Fruit fly (Drosophila melanogaster) whole organism, adult: ENCODE results near the gene CG17027.

Experiments
- CG12768 ChIP-seq: fragments of 200-800 bp; sonication (Bioruptor generic); optimal IDR thresholded peaks from 2 replicates; lab custom pipeline; 2017; ENCODE audit warnings: missing biosample characterization, missing genetic modification characterization, mild to moderate bottlenecking, moderate library complexity, missing genetic modification reagents
- CG7045 ChIP-seq: fragments of 200-800 bp; sonication (Bioruptor generic); optimal IDR thresholded peaks from 2 replicates; lab custom pipeline; 2017; ENCODE audit warnings: missing biosample characterization, mild to moderate bottlenecking, missing genetic modification characterization
- Clk ChIP-seq: fragments of 200-800 bp; sonication (Bioruptor generic); optimal IDR thresholded peaks from 2 replicates; lab custom pipeline; 2017; ENCODE audit warnings: missing biosample characterization, missing genetic modification characterization
- Hr96 ChIP-seq: fragments of 200-800 bp; sonication (Bioruptor generic); optimal IDR thresholded peaks from 2 replicates; lab custom pipeline; 2016; ENCODE audit warnings: missing biosample characterization, missing genetic modification characterization
- cic ChIP-seq: fragments of 200-800 bp; sonication (Bioruptor generic); optimal IDR thresholded peaks from 2 replicates; lab custom pipeline; 2017; ENCODE audit warnings: missing biosample characterization, mild to moderate bottlenecking, missing genetic modification characterization, moderate library complexity
- cnc ChIP-seq, 2 experiments: fragments of >200 bp; optimal IDR thresholded peaks; 2 replicates each; lab custom pipeline; 2017
- kay ChIP-seq: fragments of 200-800 bp; sonication (Bioruptor generic); peaks from one replicate; lab custom pipeline; 2016; ENCODE audit warnings: missing biosample characterization, missing genetic modification characterization, borderline replicate concordance
- ovo ChIP-seq: fragments of 200-800 bp; sonication (Bioruptor generic); optimal IDR thresholded peaks from 2 replicates; lab custom pipeline; 2016; ENCODE audit warnings: missing biosample characterization, missing genetic modification characterization
- tj ChIP-seq: fragments of 200-800 bp; sonication (Bioruptor generic); optimal IDR thresholded peaks from 3 replicates; lab custom pipeline; 2017; ENCODE audit warnings: missing biosample characterization, mild to moderate bottlenecking, missing genetic modification characterization, moderate library complexity
- toe ChIP-seq: fragments of 200-800 bp; sonication (Bioruptor generic); optimal IDR thresholded peaks from 2 replicates; lab custom pipeline; 2016; ENCODE audit warnings: missing biosample characterization, missing genetic modification characterization

- TF ChIP-seq Clk (GFP tag; lab: Kevin White, UChicago) (no peak), CG7045 (no peak), Hr96 (GFP tag; lab: Kevin White, UChicago) (no peak), cnc (optimal IDR thresholded peaks at IDR 0.05; lab: Kevin White, UChicago) (no peak), kay (GFP tag; lab: Kevin White, UChicago) (no peak), CG12768 (GFP tag; lab: Kevin White, UChicago) (no peak), ovo (GFP tag; lab: Kevin White, UChicago) (no peak), tj (GFP tag; lab: Kevin White, UChicago) (no peak), cic (GFP tag; lab: Kevin White, UChicago) (no peak), toe (no peak)
Measured at dm6 chr3L:16028924-16029323, 49.0 kb downstream of the CG17027 start.
